Worm (Caenorhabditis elegans) whole organism, L4 larva: Measurements from ENCODE around the gene unc-33.

Experiments
- D1046.2 ChIP-seq: fragments of 200-800 bp; sonication (Bioruptor generic); IDR thresholded peaks from 2 replicates; pipeline ENCODE4 v1.3.6; 2022; ENCODE audit warnings: missing genetic modification characterization, missing compliant biosample characterization
- F49E8.2 ChIP-seq: sonication (generic microtip); optimal IDR thresholded peaks from 2 replicates; lab custom pipeline; 2016; ENCODE audit warnings: missing compliant biosample characterization, mild to moderate bottlenecking, missing genetic modification characterization, borderline replicate concordance
- T20F7.1 ChIP-seq: fragments of 200-800 bp; sonication (Bioruptor generic); optimal IDR thresholded peaks from 2 replicates; lab custom pipeline; 2018; ENCODE audit warnings: mild to moderate bottlenecking, missing genetic modification characterization, missing compliant biosample characterization
- Y105C5A.15 ChIP-seq: fragments of 200-800 bp; sonication (Bioruptor generic); IDR thresholded peaks from 2 replicates; pipeline ENCODE4 v1.3.6; 2022; ENCODE audit warnings: missing genetic modification characterization, missing compliant biosample characterization
- Y48G9A.11 ChIP-seq: fragments of 200-800 bp; sonication (Bioruptor generic); IDR thresholded peaks from 2 replicates; pipeline ENCODE4 v1.3.6; 2022; ENCODE audit warnings: missing genetic modification reagents, missing genetic modification characterization, missing compliant biosample characterization
- ZK337.2 ChIP-seq: fragments of 200-800 bp; sonication (Bioruptor generic); IDR thresholded peaks from 2 replicates; pipeline ENCODE4 v1.3.6; 2022; ENCODE audit warnings: missing genetic modification reagents, missing genetic modification characterization, missing compliant biosample characterization
- ama-1 ChIP-seq: fragments of 150-350 bp; optimal IDR thresholded peaks from 2 replicates; lab custom pipeline; 2014; ENCODE audit warnings: inconsistent platforms, mixed read lengths
- ceh-32 ChIP-seq: sonication (generic microtip); optimal IDR thresholded peaks from 2 replicates; lab custom pipeline; 2016; ENCODE audit warnings: mild to moderate bottlenecking, missing genetic modification characterization, missing compliant biosample characterization; ENCODE audit not compliant: poor library complexity
- ceh-44 ChIP-seq: fragments of 200-800 bp; sonication (Bioruptor generic); IDR thresholded peaks from 2 replicates; pipeline ENCODE4 v1.3.6; 2022; ENCODE audit warnings: missing genetic modification reagents, missing genetic modification characterization, missing compliant biosample characterization
- ceh-62 ChIP-seq: sonication (generic microtip); optimal IDR thresholded peaks from 2 replicates; lab custom pipeline; 2017; ENCODE audit warnings: missing biosample characterization, missing genetic modification characterization
- ctbp-1 ChIP-seq: fragments of 200-800 bp; sonication (Bioruptor generic); IDR thresholded peaks from 2 replicates; pipeline ENCODE4 v1.3.6; 2022; ENCODE audit warnings: missing genetic modification reagents, missing genetic modification characterization, missing compliant biosample characterization
- daf-12 ChIP-seq: fragments of 150-350 bp; optimal IDR thresholded peaks from 2 replicates; lab custom pipeline; 2014; ENCODE audit warnings: missing biosample characterization, missing genetic modification reagents, missing genetic modification characterization
- daf-16 ChIP-seq, 3 experiments: sonication (generic microtip); optimal IDR thresholded peaks; 2 replicates each; lab custom pipeline; 2016 to 2017; ENCODE audit warnings: missing genetic modification characterization in 3 of 3, missing genetic modification reagents in 3 of 3, mild to moderate bottlenecking in 2 of 3, missing compliant biosample characterization in 2 of 3, missing biosample characterization in 1 of 3, moderate library complexity in 1 of 3
- daf-19 ChIP-seq: fragments of 200-800 bp; sonication (Bioruptor generic); conservative IDR thresholded peaks from 2 replicates; pipeline ENCODE4 v1.3.6; 2022; ENCODE audit warnings: missing genetic modification characterization, missing compliant biosample characterization
- dmd-6 ChIP-seq: fragments of 200-800 bp; sonication (Bioruptor generic); IDR thresholded peaks from 2 replicates; pipeline ENCODE4 v1.3.6; 2022; ENCODE audit warnings: missing genetic modification reagents, missing genetic modification characterization, missing compliant biosample characterization
- dmd-9 ChIP-seq: fragments of 200-800 bp; sonication (Bioruptor generic); IDR thresholded peaks from 2 replicates; pipeline ENCODE4 v1.3.6; 2022; ENCODE audit warnings: missing genetic modification reagents, missing genetic modification characterization, missing compliant biosample characterization
- dve-1 ChIP-seq: sonication (generic microtip); optimal IDR thresholded peaks from 2 replicates; lab custom pipeline; 2017; ENCODE audit warnings: antibody characterized with exemption, mild to moderate bottlenecking, missing genetic modification characterization, missing compliant biosample characterization; ENCODE audit not compliant: insufficient read depth
- gei-8 ChIP-seq: fragments of 200-800 bp; sonication (Bioruptor generic); optimal IDR thresholded peaks from 2 replicates; lab custom pipeline; 2018; ENCODE audit warnings: mild to moderate bottlenecking, missing genetic modification characterization, missing compliant biosample characterization
- hif-1 ChIP-seq, 2 experiments: sonication (generic microtip); optimal IDR thresholded peaks; 2 replicates each; lab custom pipeline; 2016 to 2017; ENCODE audit warnings: missing compliant biosample characterization in 2 of 2, missing genetic modification characterization in 2 of 2, missing genetic modification reagents in 2 of 2, missing genotype in 2 of 2, mild to moderate bottlenecking in 1 of 2
- hlh-11 ChIP-seq: fragments of 200-800 bp; sonication (Bioruptor generic); optimal IDR thresholded peaks from 2 replicates; lab custom pipeline; 2018; ENCODE audit warnings: mild to moderate bottlenecking, missing genetic modification characterization, missing compliant biosample characterization
- hmg-1.1 ChIP-seq: fragments of 200-800 bp; sonication (Bioruptor generic); IDR thresholded peaks from 2 replicates; pipeline ENCODE4 v1.3.6; 2022; ENCODE audit warnings: missing genetic modification reagents, missing genetic modification characterization, missing compliant biosample characterization
- jun-1 ChIP-seq: fragments of 150-350 bp; optimal IDR thresholded peaks from 2 replicates; lab custom pipeline; 2014; ENCODE audit warnings: missing biosample characterization, missing genetic modification reagents, missing genetic modification characterization
- lim-7 ChIP-seq: fragments of 200-800 bp; sonication (Bioruptor generic); IDR thresholded peaks from 2 replicates; pipeline ENCODE4 v1.3.6; 2022; ENCODE audit warnings: missing genetic modification characterization, missing compliant biosample characterization
- lin-13 ChIP-seq: fragments of 150-350 bp; optimal IDR thresholded peaks from 2 replicates; lab custom pipeline; 2014; ENCODE audit warnings: missing biosample characterization, missing genetic modification reagents, missing genetic modification characterization
- lin-29 ChIP-seq: fragments of 200-800 bp; sonication (Bioruptor generic); IDR thresholded peaks from 2 replicates; pipeline ENCODE4 v1.3.6; 2022; ENCODE audit warnings: missing genetic modification reagents, missing genetic modification characterization, missing compliant biosample characterization
- lin-38 ChIP-seq: fragments of 200-800 bp; sonication (Bioruptor generic); IDR thresholded peaks from 2 replicates; pipeline ENCODE4 v1.3.6; 2022; ENCODE audit warnings: missing genetic modification reagents, missing genetic modification characterization, missing compliant biosample characterization
- lin-39 ChIP-seq: fragments of 150-350 bp; optimal IDR thresholded peaks from 2 replicates; lab custom pipeline; 2014; ENCODE audit warnings: missing biosample characterization, missing genetic modification reagents, missing genetic modification characterization
- mdt-29 ChIP-seq: fragments of 200-800 bp; sonication (Bioruptor generic); IDR thresholded peaks from 2 replicates; pipeline ENCODE4 v1.3.6; 2022; ENCODE audit warnings: missing genetic modification reagents, missing genetic modification characterization, missing compliant biosample characterization
- mep-1 ChIP-seq: fragments of 150-350 bp; sonication (generic microtip); optimal IDR thresholded peaks from 3 replicates; lab custom pipeline; 2014; ENCODE audit warnings: missing biosample characterization, missing genetic modification characterization
- mes-2 ChIP-seq: sonication (generic microtip); optimal IDR thresholded peaks from 2 replicates; lab custom pipeline; 2016; ENCODE audit warnings: missing genotype, mild to moderate bottlenecking, missing genetic modification characterization, missing compliant biosample characterization; ENCODE audit not compliant: poor library complexity, severe bottlenecking
- mxl-3 ChIP-seq: fragments of 200-800 bp; sonication (Bioruptor generic); optimal IDR thresholded peaks from 2 replicates; lab custom pipeline; 2018; ENCODE audit warnings: mild to moderate bottlenecking, missing genetic modification characterization, missing compliant biosample characterization
- nhr-102 ChIP-seq: sonication (generic microtip); optimal IDR thresholded peaks from 2 replicates; lab custom pipeline; 2016; ENCODE audit warnings: mild to moderate bottlenecking, missing genetic modification characterization, moderate library complexity, missing compliant biosample characterization
- nhr-237 ChIP-seq: sonication (generic microtip); optimal IDR thresholded peaks from 2 replicates; lab custom pipeline; 2017; ENCODE audit warnings: missing biosample characterization, missing genetic modification characterization
- nhr-28 ChIP-seq: fragments of 150-350 bp; optimal IDR thresholded peaks from 2 replicates; lab custom pipeline; 2014; ENCODE audit warnings: missing biosample characterization, missing genetic modification characterization
- nhr-42 ChIP-seq: fragments of 200-800 bp; sonication (Bioruptor generic); IDR thresholded peaks from 2 replicates; pipeline ENCODE4 v1.3.6; 2022; ENCODE audit warnings: missing genetic modification characterization, missing compliant biosample characterization
- nhr-76 ChIP-seq: fragments of 150-350 bp; optimal IDR thresholded peaks from 2 replicates; lab custom pipeline; 2014; ENCODE audit warnings: missing biosample characterization, missing genetic modification characterization
- pha-4 ChIP-seq, 2 experiments: fragments of 150-350 bp in 1 of 2; fragments of 200-800 bp in 1 of 2; sonication (Bioruptor generic) in 1 of 2; IDR thresholded peaks in 1 of 2; optimal IDR thresholded peaks in 1 of 2; 2 replicates each; pipeline versions ENCODE4 v1.3.6 to Lab custom; 2014 to 2022; ENCODE audit warnings: missing genetic modification characterization in 2 of 2, missing genetic modification reagents in 2 of 2, missing biosample characterization in 1 of 2, missing compliant biosample characterization in 1 of 2
- rbr-2 ChIP-seq: sonication (generic microtip); optimal IDR thresholded peaks from 2 replicates; lab custom pipeline; 2016; ENCODE audit warnings: missing genotype, missing genetic modification characterization, missing compliant biosample characterization
- sdz-12 ChIP-seq: fragments of 200-800 bp; sonication (Bioruptor generic); optimal IDR thresholded peaks from 2 replicates; lab custom pipeline; 2018; ENCODE audit warnings: mild to moderate bottlenecking, missing genetic modification characterization, missing compliant biosample characterization
- skn-1 ChIP-seq: fragments of 150-350 bp; optimal IDR thresholded peaks from 2 replicates; lab custom pipeline; 2014; ENCODE audit warnings: missing biosample characterization, missing genetic modification characterization
- spr-3 ChIP-seq: fragments of 200-800 bp; sonication (Bioruptor generic); optimal IDR thresholded peaks from 2 replicates; lab custom pipeline; 2018; ENCODE audit warnings: mild to moderate bottlenecking, missing genetic modification characterization, missing compliant biosample characterization
- tag-97 ChIP-seq: fragments of 200-800 bp; sonication (Bioruptor generic); IDR thresholded peaks from 2 replicates; pipeline ENCODE4 v1.3.6; 2022; ENCODE audit warnings: missing genetic modification characterization, missing compliant biosample characterization
- tra-1 ChIP-seq: fragments of 200-800 bp; sonication (Bioruptor generic); IDR thresholded peaks from 2 replicates; pipeline ENCODE4 v1.3.6; 2022; ENCODE audit warnings: missing genetic modification reagents, missing genetic modification characterization, missing compliant biosample characterization
- unc-62 ChIP-seq, 3 experiments: fragments of 150-350 bp in 1 of 3; sonication (generic microtip); optimal IDR thresholded peaks in 2 of 3; peaks in 1 of 3; 1 replicate in 1 of 3; 2 replicates in 2 of 3; lab custom pipeline; 2014 to 2017; ENCODE audit warnings: missing biosample characterization in 3 of 3, missing genetic modification characterization in 3 of 3, missing genetic modification reagents in 3 of 3, missing genotype in 1 of 3
- zag-1 ChIP-seq: fragments of 150-350 bp; optimal IDR thresholded peaks from 2 replicates; lab custom pipeline; 2014; ENCODE audit warnings: missing biosample characterization, missing genetic modification characterization
- ztf-11 ChIP-seq: fragments of 150-350 bp; optimal IDR thresholded peaks from 2 replicates; lab custom pipeline; 2014; ENCODE audit warnings: missing biosample characterization, missing genetic modification characterization

Gene unc-33

ce11 chrIV:3504144-3504543 lies 12.5 kb upstream of the unc-33 start, which contains the start of gene srz-83:
srz-83 (plus strand) TSS chrIV:3504444.
- TF ChIP-seq spr-3 (no peak), mep-1 (tag; lab: Kevin White, UChicago) (no peak), lin-39 (no peak), ztf-11 (tag; lab: Kevin White, UChicago) (no peak), nhr-237 (tag; lab: Kevin White, UChicago) (no peak), sdz-12 (GFP tag; lab: Kevin White, UChicago) (no peak), daf-12 (tag; lab: Kevin White, UChicago) (no peak), nhr-28 (tag; lab: Kevin White, UChicago) (no peak)

ce11 chrIV:3505940-3506339 lies 10.7 kb upstream of the unc-33 start:
- no peak for TF ChIP-seq nhr-102 (tag; lab: Kevin White, UChicago)
- no peak for TF ChIP-seq jun-1
- TF ChIP-seq Y48G9A.11 = peak; percentile 32; the same call in 1 of the 2 replicates
- no peak for TF ChIP-seq skn-1 (tag; lab: Kevin White, UChicago)
- peak; percentile 42 for TF ChIP-seq mxl-3 (GFP tag; lab: Kevin White, UChicago)
- no peak for TF ChIP-seq lim-7 (GFP tag; lab: Robert Waterston, UW)
- TF ChIP-seq zag-1 (tag; lab: Kevin White, UChicago) = no peak
- TF ChIP-seq nhr-76 (tag; lab: Kevin White, UChicago) = no peak
- no peak for TF ChIP-seq lin-13 (GFP tag; lab: Kevin White, UChicago)
- TF ChIP-seq ceh-44 (GFP tag; lab: Robert Waterston, UW) = no peak
- TF ChIP-seq lin-38 (GFP tag; lab: Robert Waterston, UW) = peak; percentile 29; the same call in 1 of the 2 replicates
- TF ChIP-seq unc-62 (GFP tag; optimal IDR thresholded peaks at IDR 0.05 in 1 of 2; lab: Kevin White, UChicago) = peak in 1 of 2 experiments; percentile 30
- TF ChIP-seq unc-62 (tag; optimal IDR thresholded peaks at IDR 0.05; lab: Kevin White, UChicago) = no peak
- TF ChIP-seq Y105C5A.15 (GFP tag; lab: Robert Waterston, UW) = 0 out of 2 replicates have a peak, but pooled peaks have one; percentile 33
- TF ChIP-seq hlh-11 (tag; lab: Kevin White, UChicago) = no peak
- TF ChIP-seq mes-2 (tag; lab: Kevin White, UChicago) = peak; percentile 67
- TF ChIP-seq T20F7.1 (GFP tag; lab: Kevin White, UChicago) = no peak
- no peak for TF ChIP-seq tra-1 (GFP tag; lab: Robert Waterston, UW)
- TF ChIP-seq daf-16 (GFP tag; optimal IDR thresholded peaks at IDR 0.05; lab: Kevin White, UChicago) = no peak
- no peak for TF ChIP-seq daf-16 (tag; optimal IDR thresholded peaks at IDR 0.05; lab: Kevin White, UChicago)
- no peak for TF ChIP-seq gei-8 (GFP tag; lab: Kevin White, UChicago)
- TF ChIP-seq daf-19 (GFP tag; lab: Robert Waterston, UW) = no peak
- no peak for TF ChIP-seq D1046.2 (GFP tag; lab: Robert Waterston, UW)
- TF ChIP-seq F49E8.2 (tag; lab: Kevin White, UChicago) = no peak
- no peak for TF ChIP-seq rbr-2
- TF ChIP-seq nhr-42 (GFP tag; lab: Robert Waterston, UW) = no peak
- TF ChIP-seq pha-4 (GFP tag; IDR thresholded peaks at IDR 0.05; lab: Robert Waterston, UW) = no peak
- TF ChIP-seq pha-4 (tag; optimal IDR thresholded peaks at IDR 0.05; lab: Kevin White, UChicago) = no peak
- no peak for TF ChIP-seq dmd-9 (GFP tag; lab: Robert Waterston, UW)
- TF ChIP-seq dve-1 (tag; lab: Kevin White, UChicago) = peak; percentile 2
- no peak for TF ChIP-seq mdt-29 (GFP tag; lab: Robert Waterston, UW)
- no peak for TF ChIP-seq tag-97 (GFP tag; lab: Robert Waterston, UW)
- peak; percentile 2 for TF ChIP-seq ama-1 (lab: Kevin White, UChicago)
- TF ChIP-seq lin-39 = no peak
- TF ChIP-seq ZK337.2 (GFP tag; lab: Robert Waterston, UW) = no peak
- TF ChIP-seq ceh-62 (tag; lab: Kevin White, UChicago) = no peak
- TF ChIP-seq lin-29 (GFP tag; lab: Robert Waterston, UW) = no peak
- TF ChIP-seq hmg-1.1 (GFP tag; lab: Robert Waterston, UW) = no peak
- no peak for TF ChIP-seq dmd-6 (GFP tag; lab: Robert Waterston, UW)
- peak in 1 of 2 experiments; percentile 11 for TF ChIP-seq hif-1 (tag; optimal IDR thresholded peaks at IDR 0.05; lab: Kevin White, UChicago)
- no peak for TF ChIP-seq ctbp-1 (GFP tag; lab: Robert Waterston, UW)
- TF ChIP-seq ceh-32 (tag; lab: Kevin White, UChicago) = no peak
